Fruit fly (Drosophila melanogaster): ENCODE measurements around the gene bond.

Gene bond

dm6 chr3R:22528264-22529158 is 22.0 kb upstream of the bond start, which contains the start of gene CG5346:
CG5346 (minus strand) TSS chr3R:22528663.
- TF ChIP-seq jim (GFP tag; optimal IDR thresholded peaks at IDR 0.05) (peak; percentile 22), dl (GFP tag; optimal IDR thresholded peaks at IDR 0.05; ENCODE audit: insufficient read depth in 1 of 2, partially characterized antibody in 2 of 2) (no peak), fru (GFP tag; optimal IDR thresholded peaks at IDR 0.05) (peak; percentile 99), tai (GFP tag; optimal IDR thresholded peaks at IDR 0.05) (peak; percentile 36), CG9705 (GFP tag; optimal IDR thresholded peaks at IDR 0.05) (no peak)

- TF ChIP-seq GATAd (GFP tag; optimal IDR thresholded peaks at IDR 0.05) (no peak), lola (GFP tag; optimal IDR thresholded peaks at IDR 0.05) (no peak), brk (GFP tag; optimal IDR thresholded peaks at IDR 0.05) (peak; percentile 41), rgr (GFP tag; optimal IDR thresholded peaks at IDR 0.05) (peak; percentile 36), Sp1 (GFP tag; optimal IDR thresholded peaks at IDR 0.05) (peak; percentile 47), sage (GFP tag; optimal IDR thresholded peaks at IDR 0.05) (no peak), woc (GFP tag; optimal IDR thresholded peaks at IDR 0.05) (no peak), Rel (GFP tag; optimal IDR thresholded peaks at IDR 0.05) (no peak), Rel (tag; optimal IDR thresholded peaks at IDR 0.05) (peak; percentile 19), CG9705 (GFP tag; optimal IDR thresholded peaks at IDR 0.05) (no peak), OdsH (GFP tag; optimal IDR thresholded peaks at IDR 0.05) (peak; percentile 67), Dfd (GFP tag; optimal IDR thresholded peaks at IDR 0.05) (no peak), HLH106 (tag; optimal IDR thresholded peaks at IDR 0.05) (no peak), Jra (GFP tag; optimal IDR thresholded peaks at IDR 0.05) (peak; percentile 46), Hr83 (GFP tag; optimal IDR thresholded peaks at IDR 0.05; ENCODE audit: poor library complexity, severe bottlenecking) (peak; percentile 89), usp (GFP tag; optimal IDR thresholded peaks at IDR 0.05) (no peak), sv (GFP tag; optimal IDR thresholded peaks at IDR 0.05) (no peak), br (GFP tag; optimal IDR thresholded peaks at IDR 0.05) (peak; percentile 46), Hnf4 (GFP tag; optimal IDR thresholded peaks at IDR 0.05) (peak; percentile 58), foxo (GFP tag; optimal IDR thresholded peaks at IDR 0.05) (peak in 1 of 2 experiments; percentile 29), h (GFP tag; optimal IDR thresholded peaks at IDR 0.05) (peak; percentile 51), dsf (GFP tag; optimal IDR thresholded peaks at IDR 0.05; ENCODE audit: borderline replicate concordance) (peak; percentile 2), dl (GFP tag; optimal IDR thresholded peaks at IDR 0.05; ENCODE audit: insufficient read depth in 1 of 2, partially characterized antibody in 2 of 2) (no peak), Abd-B (GFP tag; optimal IDR thresholded peaks at IDR 0.05) (no peak), jim (GFP tag; optimal IDR thresholded peaks at IDR 0.05) (no peak), Hr78 (GFP tag; optimal IDR thresholded peaks at IDR 0.05) (no peak), Vsx2 (GFP tag; optimal IDR thresholded peaks at IDR 0.05; ENCODE audit: partially characterized antibody) (peak; percentile 1), Mio (GFP tag; optimal IDR thresholded peaks at IDR 0.05) (no peak), Myc (optimal IDR thresholded peaks at IDR 0.05) (no peak), fru (GFP tag; optimal IDR thresholded peaks at IDR 0.05) (peak; percentile 35), N (GFP tag; optimal IDR thresholded peaks at IDR 0.05) (peak; percentile 48)
These were observed 20.2 kb upstream of the bond start, which contains the start of gene CG33099 for dm6 chr3R:22530305-22530704. CG33099 (minus strand) TSS chr3R:22530572.

- TF ChIP-seq Myc (optimal IDR thresholded peaks at IDR 0.05) (peak; percentile 22), brk (GFP tag; optimal IDR thresholded peaks at IDR 0.05) (no peak), Vsx2 (GFP tag; optimal IDR thresholded peaks at IDR 0.05; ENCODE audit: partially characterized antibody) (no peak), Hnf4 (GFP tag; optimal IDR thresholded peaks at IDR 0.05) (no peak), dl (GFP tag; optimal IDR thresholded peaks at IDR 0.05; ENCODE audit: insufficient read depth in 1 of 2, partially characterized antibody in 2 of 2) (no peak), usp (GFP tag; optimal IDR thresholded peaks at IDR 0.05) (no peak), jim (GFP tag; optimal IDR thresholded peaks at IDR 0.05) (no peak), Rel (GFP tag; optimal IDR thresholded peaks at IDR 0.05) (no peak), Rel (tag; optimal IDR thresholded peaks at IDR 0.05) (no peak), Jra (GFP tag; optimal IDR thresholded peaks at IDR 0.05) (no peak)
These were observed 18.7 kb upstream of the bond start, which contains the start of gene CG33093 for dm6 chr3R:22531801-22532200. CG33093 (minus strand) TSS chr3R:22531922.
